Worm (Caenorhabditis elegans): Measurements from ENCODE around the gene picd-1.
A peak's percentile ranks its signal among the peaks of the same experiment; 100 is the strongest.

picd-1 gene

ce11 chrV:123915-124314, 19.3 kb downstream of the picd-1 start:
- TF ChIP-seq Y55F3AM.14 (GFP tag; optimal IDR thresholded peaks at IDR 0.05) (no peak), nhr-23 (tag; optimal IDR thresholded peaks at IDR 0.05) (no peak), lin-13 (GFP tag; optimal IDR thresholded peaks at IDR 0.05) (no peak), nhr-11 (tag; optimal IDR thresholded peaks at IDR 0.05) (no peak)

DNA sequence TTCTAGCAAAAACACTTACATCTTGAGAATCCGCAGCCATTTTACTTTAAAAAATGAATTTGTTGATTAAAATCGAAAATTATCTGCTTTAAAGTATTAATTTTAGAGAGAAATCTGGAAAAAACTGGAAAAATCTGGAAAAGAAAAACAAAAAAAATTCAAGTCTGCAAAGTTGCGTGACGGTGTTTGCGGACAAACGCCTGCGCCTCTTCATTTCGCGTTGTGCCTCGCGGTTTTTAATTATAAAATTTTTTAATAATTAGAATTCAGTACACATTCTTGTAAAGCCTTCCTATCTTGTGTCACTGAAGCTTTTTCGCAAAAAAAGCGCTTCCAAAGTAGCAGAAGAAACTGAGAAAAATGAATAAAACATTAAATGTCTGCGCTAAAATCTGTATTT, 22.0 kb downstream of the picd-1 start, which contains the start of gene W03F9.1:
TSS of gene W03F9.1 (minus strand) at position 109 of the 400 bp plus-strand sequence.
- TF ChIP-seq nhr-6 (tag; optimal IDR thresholded peaks at IDR 0.05) (no peak), mbf-1 (tag; optimal IDR thresholded peaks at IDR 0.05) (no peak), nhr-129 (tag; optimal IDR thresholded peaks at IDR 0.05) (no peak), egl-27 (tag; optimal IDR thresholded peaks at IDR 0.05) (peak; percentile 12), alr-1 (tag; optimal IDR thresholded peaks at IDR 0.05) (peak; percentile 50), C34F6.9 (tag; optimal IDR thresholded peaks at IDR 0.05) (peak; percentile 89), zag-1 (tag; optimal IDR thresholded peaks at IDR 0.05) (no peak), ceh-16 (tag; optimal IDR thresholded peaks at IDR 0.05) (no peak), nhr-237 (tag; optimal IDR thresholded peaks at IDR 0.05) (no peak), unc-62 (GFP tag; optimal IDR thresholded peaks at IDR 0.05) (no peak), fos-1 (tag; optimal IDR thresholded peaks at IDR 0.05) (peak; percentile 18), unc-39 (tag; optimal IDR thresholded peaks at IDR 0.05) (no peak), ztf-4 (tag; optimal IDR thresholded peaks at IDR 0.05) (no peak), ama-1 (optimal IDR thresholded peaks at IDR 0.05) (no peak), nhr-25 (tag; optimal IDR thresholded peaks at IDR 0.05) (peak; percentile 59), ceh-82 (tag; optimal IDR thresholded peaks at IDR 0.05) (no peak), ZK546.5 (tag; optimal IDR thresholded peaks at IDR 0.05) (no peak), aly-2 (tag; optimal IDR thresholded peaks at IDR 0.05) (no peak), lsy-2 (tag; optimal IDR thresholded peaks at IDR 0.05) (peak; percentile 40 to 81), crh-2 (tag; optimal IDR thresholded peaks at IDR 0.05) (peak; percentile 71), F13H6.1 (tag; optimal IDR thresholded peaks at IDR 0.05) (peak; percentile 50), Y55F3AM.14 (GFP tag; optimal IDR thresholded peaks at IDR 0.05) (no peak), nhr-21 (tag; optimal IDR thresholded peaks at IDR 0.05) (peak; percentile 12), mdl-1 (tag; optimal IDR thresholded peaks at IDR 0.05) (no peak), gmeb-1 (tag; optimal IDR thresholded peaks at IDR 0.05) (peak; percentile 79), sem-4 (tag; optimal IDR thresholded peaks at IDR 0.05) (peak; percentile 69), elt-1 (tag; optimal IDR thresholded peaks at IDR 0.05) (no peak), R02D3.7 (tag; optimal IDR thresholded peaks at IDR 0.05) (no peak), lin-11 (tag; optimal IDR thresholded peaks at IDR 0.05) (peak; percentile 53), sma-9 (GFP tag; optimal IDR thresholded peaks at IDR 0.05) (no peak), sma-9 (tag; optimal IDR thresholded peaks at IDR 0.05) (no peak), lin-39 (tag; optimal IDR thresholded peaks at IDR 0.05) (no peak), nhr-11 (tag; optimal IDR thresholded peaks at IDR 0.05) (no peak), sma-3 (GFP tag; optimal IDR thresholded peaks at IDR 0.05) (peak; percentile 68), nhr-12 (tag; optimal IDR thresholded peaks at IDR 0.05) (no peak), nhr-10 (tag; optimal IDR thresholded peaks at IDR 0.05) (no peak), elt-3 (tag; optimal IDR thresholded peaks at IDR 0.05) (no peak), ztf-11 (tag; optimal IDR thresholded peaks at IDR 0.05) (no peak), mab-5 (tag; optimal IDR thresholded peaks at IDR 0.05) (peak; percentile 1), peb-1 (tag; optimal IDR thresholded peaks at IDR 0.05) (no peak), unc-55 (GFP tag; optimal IDR thresholded peaks at IDR 0.05) (peak; percentile 88), blmp-1 (tag; optimal IDR thresholded peaks at IDR 0.05; ENCODE audit: insufficient read depth) (no peak), nhr-23 (tag; optimal IDR thresholded peaks at IDR 0.05) (no peak), ztf-1 (GFP tag; conservative IDR thresholded peaks at IDR 0.05) (no peak), lin-13 (GFP tag; optimal IDR thresholded peaks at IDR 0.05) (peak; percentile 51), dmd-4 (tag; optimal IDR thresholded peaks at IDR 0.05) (no peak), skn-1 (tag; optimal IDR thresholded peaks at IDR 0.05) (no peak), nhr-77 (tag; optimal IDR thresholded peaks at IDR 0.05) (no peak), snpc-4 (tag; optimal IDR thresholded peaks at IDR 0.05) (peak; percentile 26)

Measured in whole organism, L2 larva.